Fruit fly (Drosophila melanogaster): Measurements from ENCODE around the gene Ets97D.

Gene Ets97D

DNA sequence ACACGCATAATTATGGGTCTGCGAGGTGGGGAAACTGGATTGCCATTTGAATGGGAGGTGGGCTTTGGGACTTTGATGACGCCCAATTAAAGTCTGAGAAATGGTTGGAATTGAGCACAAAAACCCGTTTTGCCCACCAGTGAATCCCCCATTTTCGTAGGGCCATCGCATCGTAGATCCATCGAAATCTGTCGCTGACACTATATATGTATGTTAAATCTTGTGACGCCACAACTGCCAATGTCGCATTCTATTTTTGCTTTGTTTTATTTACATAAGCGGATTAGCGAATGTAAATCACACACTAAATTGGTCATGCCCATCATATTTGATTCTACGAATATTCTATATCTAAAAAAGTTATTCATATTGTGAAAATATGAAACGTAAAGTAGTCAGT is 13.8 kb upstream of the Ets97D start:
- no peak for TF ChIP-seq CG7101 (tag; optimal IDR thresholded peaks at IDR 0.05)
- TF ChIP-seq Crg-1 (GFP tag; optimal IDR thresholded peaks at IDR 0.05), result no peak
- no peak for TF ChIP-seq CG11617 (GFP tag; optimal IDR thresholded peaks at IDR 0.05)
- TF ChIP-seq CG12768 (GFP tag; optimal IDR thresholded peaks at IDR 0.05), result no peak
- no peak for TF ChIP-seq CG5204 (GFP tag; optimal IDR thresholded peaks at IDR 0.05)
- TF ChIP-seq cic (GFP tag; optimal IDR thresholded peaks at IDR 0.05), result no peak
- no peak for TF ChIP-seq CG33017 (tag; optimal IDR thresholded peaks at IDR 0.05)
- TF ChIP-seq toe (GFP tag; optimal IDR thresholded peaks at IDR 0.05), result no peak
- no peak for TF ChIP-seq ovo (GFP tag; optimal IDR thresholded peaks at IDR 0.05)
- no peak for TF ChIP-seq bab1 (GFP tag; optimal IDR thresholded peaks at IDR 0.05)
- no peak for TF ChIP-seq CG1620 (GFP tag; optimal IDR thresholded peaks at IDR 0.05)
- TF ChIP-seq kay (GFP tag; ENCODE audit: borderline replicate concordance), result no peak

DNA sequence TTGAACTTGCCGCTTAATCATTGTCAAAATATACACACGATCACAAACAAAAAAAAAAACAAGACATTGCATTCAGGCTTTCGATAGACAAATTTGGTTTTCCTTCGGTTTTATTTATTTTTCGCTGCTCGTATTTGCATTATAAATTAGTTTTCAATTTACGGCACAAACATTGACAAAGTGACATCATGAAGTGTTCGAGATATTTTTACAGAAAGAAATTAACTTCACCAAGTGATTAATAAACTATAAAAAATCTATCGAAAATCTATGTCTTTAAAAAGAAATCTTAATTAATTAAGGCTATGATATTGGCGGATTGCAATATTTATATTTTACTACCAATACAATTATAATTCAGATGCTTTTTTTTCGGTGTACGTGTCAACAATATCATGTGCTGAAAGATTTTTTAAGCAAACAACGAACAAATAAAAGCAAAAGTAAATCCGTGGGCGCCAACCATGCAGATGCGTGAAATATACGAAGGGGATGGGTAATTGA is 11.2 kb upstream of the Ets97D start:
- TF ChIP-seq kay (GFP tag; ENCODE audit: borderline replicate concordance), result peak; percentile 15
- TF ChIP-seq toe (GFP tag; optimal IDR thresholded peaks at IDR 0.05), result no peak
- TF ChIP-seq Crg-1 (GFP tag; optimal IDR thresholded peaks at IDR 0.05), result no peak
- no peak for TF ChIP-seq CG7101 (tag; optimal IDR thresholded peaks at IDR 0.05)
- TF ChIP-seq tj (GFP tag; optimal IDR thresholded peaks at IDR 0.05), result no peak

DNA sequence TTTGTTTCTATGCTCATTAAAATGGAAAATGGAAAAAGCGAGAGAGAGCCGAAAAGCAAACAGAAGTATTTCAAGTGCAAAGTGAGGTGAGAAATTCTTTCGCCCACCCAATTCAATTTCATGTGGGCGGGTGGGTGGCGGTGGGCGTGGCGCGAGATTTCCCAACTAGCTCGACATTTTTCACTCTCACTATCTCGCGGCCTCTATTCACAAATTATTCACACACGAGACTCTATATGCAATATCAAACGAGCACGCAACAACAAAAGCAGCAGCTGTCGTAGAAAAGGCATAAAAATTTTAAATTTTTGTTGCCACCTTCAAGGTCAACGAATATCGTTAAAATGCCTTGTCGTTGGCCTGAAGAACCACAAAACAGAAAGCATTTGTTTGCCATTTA is 6.2 kb upstream of the Ets97D start:
- TF ChIP-seq CG7045 (GFP tag; optimal IDR thresholded peaks at IDR 0.05) (no peak), tj (GFP tag; optimal IDR thresholded peaks at IDR 0.05) (no peak), toe (GFP tag; optimal IDR thresholded peaks at IDR 0.05) (no peak), CG1620 (GFP tag; optimal IDR thresholded peaks at IDR 0.05) (no peak), Clk (GFP tag; optimal IDR thresholded peaks at IDR 0.05) (no peak), cnc (optimal IDR thresholded peaks at IDR 0.05) (no peak), ovo (GFP tag; optimal IDR thresholded peaks at IDR 0.05) (no peak), pad (GFP tag; optimal IDR thresholded peaks at IDR 0.05) (no peak), Crg-1 (GFP tag; optimal IDR thresholded peaks at IDR 0.05) (no peak), kay (GFP tag; ENCODE audit: borderline replicate concordance) (no peak), CG14711 (tag; optimal IDR thresholded peaks at IDR 0.05) (no peak), CG12768 (GFP tag; optimal IDR thresholded peaks at IDR 0.05) (no peak), CG11617 (GFP tag; optimal IDR thresholded peaks at IDR 0.05) (no peak)

DNA sequence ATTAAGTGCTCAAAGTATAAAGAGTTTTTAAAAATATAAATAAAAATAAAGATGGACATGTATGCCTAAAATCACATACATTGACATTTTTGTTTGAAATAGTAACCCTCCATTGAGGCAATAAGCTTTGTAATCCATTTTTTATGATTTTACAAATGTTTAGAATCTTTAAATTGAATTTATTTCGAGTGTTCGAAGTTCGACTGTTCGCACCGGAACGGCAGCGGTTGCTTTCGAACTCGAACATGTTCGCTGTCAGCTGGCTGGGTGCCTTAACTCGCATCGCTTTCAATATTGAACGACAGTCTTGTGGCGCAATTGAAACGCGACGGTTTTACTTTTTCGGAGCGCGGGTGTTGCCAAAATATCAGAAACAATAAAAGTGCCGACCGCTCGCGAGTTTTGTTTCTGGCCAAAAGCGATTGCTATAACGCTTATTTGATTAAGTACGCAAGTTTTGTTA is 2.8 kb upstream of the Ets97D start, which contains the start of gene CG46339:
Gene CG46339 (plus strand): TSS at position 299 of the 463 bp plus-strand sequence.
- TF ChIP-seq pad (GFP tag; optimal IDR thresholded peaks at IDR 0.05), result peak; percentile 40
- peak in 1 of 2 experiments; percentile 69 for TF ChIP-seq cnc (optimal IDR thresholded peaks at IDR 0.05)
- peak; percentile 38 for TF ChIP-seq kay (GFP tag; ENCODE audit: borderline replicate concordance)
- TF ChIP-seq ovo (GFP tag; optimal IDR thresholded peaks at IDR 0.05), result peak; percentile 50
- peak; percentile 75 for TF ChIP-seq tj (GFP tag; optimal IDR thresholded peaks at IDR 0.05)
- peak; percentile 6 for TF ChIP-seq Hr96 (GFP tag; optimal IDR thresholded peaks at IDR 0.05)
- TF ChIP-seq CG5204 (GFP tag; optimal IDR thresholded peaks at IDR 0.05), result peak; percentile 37
- TF ChIP-seq bab1 (GFP tag; optimal IDR thresholded peaks at IDR 0.05), result peak; percentile 38
- peak; percentile 59 for TF ChIP-seq Mnt (GFP tag; optimal IDR thresholded peaks at IDR 0.05)
- peak; percentile 54 for TF ChIP-seq CG7101 (tag; optimal IDR thresholded peaks at IDR 0.05)
- peak; percentile 50 for TF ChIP-seq CG33017 (tag; optimal IDR thresholded peaks at IDR 0.05)
- peak; percentile 11 for TF ChIP-seq Clk (GFP tag; optimal IDR thresholded peaks at IDR 0.05)
- TF ChIP-seq Crg-1 (GFP tag; optimal IDR thresholded peaks at IDR 0.05), result peak; percentile 75
- TF ChIP-seq cic (GFP tag; optimal IDR thresholded peaks at IDR 0.05), result peak; percentile 57
- TF ChIP-seq toe (GFP tag; optimal IDR thresholded peaks at IDR 0.05), result no peak
- TF ChIP-seq CG12768 (GFP tag; optimal IDR thresholded peaks at IDR 0.05), result peak; percentile 49
- TF ChIP-seq CG14711 (tag; optimal IDR thresholded peaks at IDR 0.05), result no peak
- TF ChIP-seq CG11617 (GFP tag; optimal IDR thresholded peaks at IDR 0.05), result peak; percentile 78
- TF ChIP-seq CG7045 (GFP tag; optimal IDR thresholded peaks at IDR 0.05), result peak; percentile 52
- peak; percentile 18 for TF ChIP-seq CG1620 (GFP tag; optimal IDR thresholded peaks at IDR 0.05)

DNA sequence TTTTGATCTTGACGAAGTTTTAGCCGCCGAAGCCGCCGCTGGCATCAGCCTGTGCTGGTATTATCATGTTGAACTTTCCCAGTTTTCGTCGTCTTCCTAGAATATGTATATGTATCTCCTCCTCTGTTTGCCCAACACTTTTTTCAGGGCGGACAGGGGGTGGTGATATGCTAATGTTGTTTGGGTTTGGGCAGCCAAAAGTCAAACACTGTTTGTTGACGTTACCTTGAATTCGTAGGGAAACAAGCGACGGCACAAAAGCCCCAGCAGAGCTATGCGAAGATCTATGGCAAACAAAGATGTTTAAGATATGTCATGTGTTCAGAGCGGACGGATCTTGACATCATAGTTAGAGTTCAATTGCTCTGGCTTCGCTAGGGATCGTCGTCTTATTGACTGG is 3.9 kb downstream of the Ets97D start:
- TF ChIP-seq tj (GFP tag; optimal IDR thresholded peaks at IDR 0.05), result no peak
- TF ChIP-seq Clk (GFP tag; optimal IDR thresholded peaks at IDR 0.05), result no peak
- no peak for TF ChIP-seq kay (GFP tag; ENCODE audit: borderline replicate concordance)
- TF ChIP-seq cnc (optimal IDR thresholded peaks at IDR 0.05), result no peak

dm6 chr3R:26906711-26907510 is 5.8 kb downstream of the Ets97D start:
- TF ChIP-seq bab1 (GFP tag; optimal IDR thresholded peaks at IDR 0.05) (no peak), CG1620 (GFP tag; optimal IDR thresholded peaks at IDR 0.05) (no peak), toe (GFP tag; optimal IDR thresholded peaks at IDR 0.05) (no peak), Crg-1 (GFP tag; optimal IDR thresholded peaks at IDR 0.05) (no peak), CG14711 (tag; optimal IDR thresholded peaks at IDR 0.05) (no peak), kay (GFP tag; ENCODE audit: borderline replicate concordance) (no peak), CG11617 (GFP tag; optimal IDR thresholded peaks at IDR 0.05) (no peak), CG7101 (tag; optimal IDR thresholded peaks at IDR 0.05) (no peak), tj (GFP tag; optimal IDR thresholded peaks at IDR 0.05) (no peak), cic (GFP tag; optimal IDR thresholded peaks at IDR 0.05) (no peak), Clk (GFP tag; optimal IDR thresholded peaks at IDR 0.05) (no peak), CG12768 (GFP tag; optimal IDR thresholded peaks at IDR 0.05) (no peak), CG33017 (tag; optimal IDR thresholded peaks at IDR 0.05) (no peak), cnc (optimal IDR thresholded peaks at IDR 0.05) (no peak), CG7045 (GFP tag; optimal IDR thresholded peaks at IDR 0.05) (no peak), Hr96 (GFP tag; optimal IDR thresholded peaks at IDR 0.05) (no peak), Mnt (GFP tag; optimal IDR thresholded peaks at IDR 0.05) (no peak), CG5204 (GFP tag; optimal IDR thresholded peaks at IDR 0.05) (no peak), pad (GFP tag; optimal IDR thresholded peaks at IDR 0.05) (no peak)

All from whole organism, adult.